Worm (Caenorhabditis elegans) whole organism, early embryonic: ENCODE data around the gene F32D8.2.
A peak's percentile ranks its signal among the peaks of the same experiment; 100 is the strongest.

Experiments
- B0310.2 ChIP-seq: sonication (generic microtip); optimal IDR thresholded peaks from 2 replicates; lab custom pipeline; 2016; ENCODE audit warnings: mild to moderate bottlenecking, missing genetic modification characterization, missing compliant biosample characterization
- F13C5.2 ChIP-seq: sonication (generic microtip); optimal IDR thresholded peaks from 2 replicates; lab custom pipeline; 2017; ENCODE audit warnings: mild to moderate bottlenecking, missing genetic modification characterization, inconsistent platforms, missing compliant biosample characterization
- aly-1 ChIP-seq: sonication (generic microtip); optimal IDR thresholded peaks from 2 replicates; lab custom pipeline; 2016; ENCODE audit warnings: missing genetic modification characterization, missing compliant biosample characterization
- ama-1 ChIP-seq: fragments of 150-350 bp; optimal IDR thresholded peaks from 2 replicates; lab custom pipeline; 2014
- ceh-13 ChIP-seq: fragments of 200-800 bp; sonication (Bioruptor generic); optimal IDR thresholded peaks from 2 replicates; lab custom pipeline; 2018; ENCODE audit warnings: mild to moderate bottlenecking, missing genetic modification characterization, missing compliant biosample characterization
- ceh-36 ChIP-seq: sonication (generic microtip); optimal IDR thresholded peaks from 2 replicates; lab custom pipeline; 2016; ENCODE audit warnings: missing genetic modification characterization, inconsistent platforms, missing compliant biosample characterization
- ets-7 ChIP-seq: sonication (generic microtip); optimal IDR thresholded peaks from 2 replicates; lab custom pipeline; 2016; ENCODE audit warnings: missing genotype, missing genetic modification characterization, missing compliant biosample characterization
- flt-1 ChIP-seq: fragments of 200-800 bp; sonication (Bioruptor generic); IDR thresholded peaks from 2 replicates; pipeline ENCODE4 v1.3.6; 2022; ENCODE audit warnings: missing genetic modification characterization, missing compliant biosample characterization
- hmbx-1 ChIP-seq: sonication (generic microtip); optimal IDR thresholded peaks from 2 replicates; lab custom pipeline; 2016; ENCODE audit warnings: mild to moderate bottlenecking, missing genetic modification characterization, missing compliant biosample characterization
- hmg-4 ChIP-seq: fragments of 200-800 bp; sonication (Bioruptor generic); optimal IDR thresholded peaks from 2 replicates; lab custom pipeline; 2018; ENCODE audit warnings: mild to moderate bottlenecking, missing genetic modification characterization, missing compliant biosample characterization
- hnd-1 ChIP-seq: sonication (generic microtip); optimal IDR thresholded peaks from 2 replicates; lab custom pipeline; 2016; ENCODE audit warnings: missing genetic modification characterization, missing compliant biosample characterization
- pes-1 ChIP-seq: fragments of 200-800 bp; sonication (Bioruptor generic); IDR thresholded peaks from 2 replicates; pipeline ENCODE4 v1.3.6; 2022; ENCODE audit warnings: missing genetic modification reagents, missing genetic modification characterization, missing compliant biosample characterization
- scrt-1 ChIP-seq: fragments of 200-800 bp; sonication (Bioruptor generic); IDR thresholded peaks from 2 replicates; pipeline ENCODE4 v1.3.6; 2022; ENCODE audit warnings: missing genetic modification characterization, missing compliant biosample characterization
- sea-1 ChIP-seq: fragments of 200-800 bp; sonication (Bioruptor generic); conservative IDR thresholded peaks from 2 replicates; pipeline ENCODE4 v1.3.6; 2022; ENCODE audit warnings: missing genetic modification characterization, missing compliant biosample characterization
- tbx-11 ChIP-seq: fragments of 200-800 bp; sonication (Bioruptor generic); IDR thresholded peaks from 2 replicates; pipeline ENCODE4 v1.3.6; 2022; ENCODE audit warnings: missing genetic modification characterization, missing compliant biosample characterization
- tbx-37 ChIP-seq: fragments of 200-800 bp; sonication (Bioruptor generic); conservative IDR thresholded peaks from 2 replicates; pipeline ENCODE4 v1.3.6; 2022; ENCODE audit warnings: missing genetic modification reagents, missing genetic modification characterization, missing compliant biosample characterization
- tra-4 ChIP-seq: sonication (generic microtip); optimal IDR thresholded peaks from 2 replicates; lab custom pipeline; 2017; ENCODE audit warnings: missing genetic modification characterization, missing compliant biosample characterization

Gene F32D8.2

DNA sequence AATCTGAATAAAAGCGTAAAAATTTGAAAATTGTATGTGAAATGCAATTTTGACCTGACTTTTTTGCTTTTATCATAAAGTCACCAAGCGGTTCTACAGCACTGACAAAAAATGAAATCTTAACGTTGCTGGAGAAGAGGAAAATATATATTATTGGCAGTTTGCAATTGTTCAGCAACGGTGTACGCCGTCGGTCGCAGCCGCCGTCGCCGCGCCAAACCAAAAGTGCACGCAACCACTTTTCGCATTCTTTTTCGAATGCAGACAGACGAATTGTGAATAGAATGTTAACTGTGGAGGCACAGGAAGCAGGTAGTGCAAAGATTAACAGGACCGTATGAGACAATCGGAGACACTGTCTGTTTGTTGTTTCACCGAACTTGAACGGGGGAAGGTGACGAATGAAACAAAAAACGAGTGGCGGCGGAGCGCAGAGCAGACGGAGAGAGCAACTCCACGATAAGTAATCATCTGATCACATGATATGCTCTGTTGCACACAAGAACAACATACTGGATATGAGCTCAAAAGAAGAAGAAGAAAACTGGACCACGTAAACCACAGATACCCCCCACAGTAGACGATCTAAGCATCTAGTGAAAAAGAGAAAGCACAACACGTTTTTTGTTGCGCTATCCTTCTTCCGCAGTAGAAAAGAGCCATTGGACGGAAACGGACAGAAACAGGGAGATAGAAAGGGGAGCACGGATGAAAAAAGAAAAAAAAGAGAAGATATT lies 26.5 kb upstream of the F32D8.2 start:
- TF ChIP-seq tbx-37 = no peak
- no peak for TF ChIP-seq hnd-1 (tag; lab: Kevin White, UChicago)
- TF ChIP-seq ceh-13 = no peak
- TF ChIP-seq hmbx-1 = no peak
- TF ChIP-seq scrt-1 = no peak
- TF ChIP-seq ama-1 (lab: Kevin White, UChicago) = no peak
- no peak for TF ChIP-seq pes-1 (GFP tag; lab: Robert Waterston, UW)
- TF ChIP-seq aly-1 (tag; lab: Kevin White, UChicago) = no peak
- no peak for TF ChIP-seq hmg-4 (GFP tag; lab: Kevin White, UChicago)
- no peak for TF ChIP-seq flt-1 (GFP tag; lab: Robert Waterston, UW)
- no peak for TF ChIP-seq tbx-11 (GFP tag; lab: Robert Waterston, UW)
- no peak for TF ChIP-seq F13C5.2 (tag; lab: Kevin White, UChicago)
- TF ChIP-seq tra-4 (tag; lab: Kevin White, UChicago) = no peak
- no peak for TF ChIP-seq ceh-36 (tag; lab: Kevin White, UChicago)
- no peak for TF ChIP-seq sea-1 (GFP tag; lab: Robert Waterston, UW)
- no peak for TF ChIP-seq B0310.2 (tag; lab: Kevin White, UChicago)

DNA sequence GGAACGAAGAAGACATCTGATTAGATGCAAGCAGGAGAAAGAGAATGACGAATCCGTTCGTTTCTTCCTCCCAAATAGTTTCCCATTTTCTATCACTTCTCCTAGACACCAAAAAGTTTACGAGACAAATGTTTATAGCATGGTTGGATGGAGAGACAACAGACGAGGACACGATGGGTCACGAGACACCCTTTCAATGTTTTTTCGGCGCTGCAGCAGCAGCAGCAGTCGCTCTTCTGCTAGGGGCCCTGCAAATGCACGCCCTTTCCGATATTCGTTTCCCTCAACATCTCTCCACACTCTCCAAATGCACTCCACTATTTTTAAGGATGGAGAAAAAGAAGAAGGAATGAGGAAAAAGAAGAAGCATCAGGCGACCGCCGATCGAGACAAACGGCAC lies 25.2 kb upstream of the F32D8.2 start:
- TF ChIP-seq hmbx-1 = no peak
- TF ChIP-seq hnd-1 (tag; lab: Kevin White, UChicago) = no peak
- peak; percentile 37 for TF ChIP-seq hmg-4 (GFP tag; lab: Kevin White, UChicago)
- TF ChIP-seq tra-4 (tag; lab: Kevin White, UChicago) = no peak

DNA sequence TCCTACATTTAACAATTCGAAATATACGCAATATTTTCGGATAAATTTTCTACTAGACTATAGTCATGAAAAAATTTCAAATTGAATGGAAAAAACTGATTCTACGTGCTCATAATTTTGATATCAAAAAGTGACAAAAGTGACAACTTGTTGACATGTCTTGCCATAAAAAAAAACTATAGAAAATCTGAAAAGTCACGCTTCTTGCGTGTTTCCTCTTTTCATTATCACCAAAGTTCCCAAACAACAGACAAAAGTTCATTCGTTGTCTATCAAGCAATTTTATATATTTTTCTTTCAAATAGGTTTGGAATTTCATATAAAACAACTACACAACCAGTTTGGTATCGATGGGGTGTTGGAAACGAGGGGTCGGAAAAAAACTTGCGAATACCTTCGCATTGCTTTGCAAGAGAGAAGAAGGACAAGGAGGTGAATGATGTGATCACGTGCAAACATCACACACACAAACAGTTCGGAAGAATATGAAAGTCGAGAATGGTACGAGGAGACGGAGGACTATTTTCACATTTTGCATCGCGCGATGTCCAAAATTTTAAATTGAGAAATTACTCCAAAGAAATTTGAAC lies 24.4 kb upstream of the F32D8.2 start:
- TF ChIP-seq tra-4 (tag; lab: Kevin White, UChicago) = no peak
- TF ChIP-seq scrt-1 = no peak
- TF ChIP-seq hmbx-1 = no peak
- TF ChIP-seq tbx-11 (GFP tag; lab: Robert Waterston, UW) = no peak

DNA sequence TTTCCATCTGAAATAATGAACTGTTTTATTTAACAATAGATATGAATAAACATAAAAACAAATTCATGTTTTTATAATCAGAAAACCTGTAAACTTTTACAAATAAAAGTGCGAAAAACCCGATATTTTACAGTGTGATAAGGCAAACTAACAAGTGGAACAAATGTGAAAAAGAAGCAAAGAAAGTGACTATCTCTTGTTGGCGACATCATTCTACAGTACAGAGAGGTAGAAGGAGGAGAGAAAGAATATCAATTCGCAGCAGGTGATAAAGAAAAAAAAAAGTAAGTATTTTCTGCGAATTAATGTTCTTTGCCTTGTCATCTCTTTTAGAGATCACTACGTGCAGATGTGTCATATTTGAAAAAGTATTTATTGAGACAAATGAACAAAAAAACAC lies 23.8 kb upstream of the F32D8.2 start:
- TF ChIP-seq B0310.2 (tag; lab: Kevin White, UChicago) (no peak), F13C5.2 (tag; lab: Kevin White, UChicago) (no peak), pes-1 (GFP tag; lab: Robert Waterston, UW) (no peak), hnd-1 (tag; lab: Kevin White, UChicago) (no peak), ceh-36 (tag; lab: Kevin White, UChicago) (no peak), aly-1 (tag; lab: Kevin White, UChicago) (no peak)

DNA sequence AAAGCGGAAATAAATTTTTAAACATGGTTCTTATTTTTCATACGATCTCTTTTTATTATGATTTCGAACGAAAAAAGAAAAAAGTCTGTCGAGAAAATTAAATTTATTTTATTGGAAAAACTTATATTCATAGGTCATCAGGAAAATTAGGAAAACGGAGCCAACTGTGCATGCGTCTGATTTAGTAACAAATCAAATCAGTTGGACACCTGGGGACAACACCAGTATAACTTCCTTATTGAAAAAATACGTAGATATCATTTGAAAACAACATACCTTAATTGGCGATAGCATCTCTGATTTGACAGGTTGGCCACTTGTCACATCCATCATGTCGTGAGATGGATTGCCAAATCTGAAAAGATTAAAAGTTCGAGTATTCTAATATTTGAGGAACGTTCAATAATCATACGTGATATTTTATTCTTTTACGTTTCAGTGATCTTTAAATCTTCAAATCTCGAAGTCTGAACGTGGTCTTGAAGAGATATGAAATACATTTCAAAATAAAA lies 23.0 kb upstream of the F32D8.2 start:
- no peak for TF ChIP-seq tbx-11 (GFP tag; lab: Robert Waterston, UW)
- no peak for TF ChIP-seq tbx-37
- TF ChIP-seq F13C5.2 (tag; lab: Kevin White, UChicago) = no peak
- TF ChIP-seq ama-1 (lab: Kevin White, UChicago) = no peak
- no peak for TF ChIP-seq pes-1 (GFP tag; lab: Robert Waterston, UW)
- no peak for TF ChIP-seq hmbx-1
- no peak for TF ChIP-seq ceh-13
- no peak for TF ChIP-seq scrt-1
- no peak for TF ChIP-seq flt-1 (GFP tag; lab: Robert Waterston, UW)
- TF ChIP-seq hmg-4 (GFP tag; lab: Kevin White, UChicago) = no peak
- TF ChIP-seq hnd-1 (tag; lab: Kevin White, UChicago) = no peak
- no peak for TF ChIP-seq B0310.2 (tag; lab: Kevin White, UChicago)

DNA sequence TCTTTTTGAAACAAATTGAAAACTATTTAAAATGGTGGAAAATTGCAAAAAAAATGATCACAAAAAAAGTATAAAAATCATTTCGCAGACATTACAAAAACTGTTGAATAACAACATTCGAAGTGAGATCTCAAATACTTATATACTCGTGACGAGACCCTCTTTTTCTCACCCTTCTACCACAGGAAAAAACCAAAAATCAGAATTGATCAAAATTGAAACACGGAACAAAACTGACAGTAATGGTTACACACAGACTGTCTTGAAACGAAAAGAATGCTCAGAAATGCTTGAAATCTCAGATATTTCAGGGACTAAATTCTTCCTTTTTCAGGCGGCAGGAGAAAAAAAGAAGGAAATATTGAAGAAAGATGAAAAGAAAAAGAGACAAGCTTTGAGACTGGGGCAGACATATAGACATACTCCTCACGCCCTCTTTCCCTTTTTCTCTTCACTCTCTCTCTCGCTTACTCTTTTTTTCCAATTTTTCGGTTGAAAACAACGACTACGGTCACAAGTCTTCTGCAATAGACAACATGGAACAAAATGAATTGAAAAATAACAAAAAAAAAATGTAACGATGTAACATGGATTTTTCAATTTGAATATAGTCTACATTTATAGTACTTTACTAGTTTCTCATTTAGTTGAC lies 21.8 kb upstream of the F32D8.2 start:
- TF ChIP-seq ets-7 (tag; lab: Kevin White, UChicago) (no peak), ama-1 (lab: Kevin White, UChicago) (no peak), hmbx-1 (no peak), pes-1 (GFP tag; lab: Robert Waterston, UW) (no peak), tbx-11 (GFP tag; lab: Robert Waterston, UW) (no peak)

DNA sequence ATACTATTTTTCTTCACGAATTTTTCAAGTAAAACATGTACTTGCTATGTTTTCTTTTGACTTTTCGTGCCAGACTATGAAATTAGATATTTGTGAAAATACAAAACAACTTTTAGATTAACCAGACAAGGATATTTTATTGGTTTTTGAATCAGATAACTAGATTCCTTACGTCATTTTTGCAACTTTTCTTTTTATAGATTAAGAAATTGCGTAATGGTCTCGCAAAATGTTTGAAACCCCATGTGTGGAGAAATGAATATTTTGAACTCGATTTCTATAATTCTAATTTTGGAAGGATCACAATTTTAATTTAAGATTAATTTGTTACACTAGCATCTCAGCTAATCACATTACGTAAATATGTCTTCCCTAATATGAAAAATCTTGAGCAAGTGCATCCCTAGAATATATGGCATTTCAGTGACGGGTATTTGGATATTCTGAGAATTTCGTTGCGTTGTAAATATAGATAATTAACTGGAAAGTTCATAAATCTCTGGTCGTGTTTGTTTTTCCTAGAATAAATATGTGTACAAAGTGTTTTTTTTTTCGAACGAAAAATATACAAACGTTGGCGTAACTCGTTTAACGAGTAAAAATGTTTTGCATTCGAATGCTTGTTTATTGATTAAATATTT lies 21.0 kb upstream of the F32D8.2 start:
- TF ChIP-seq ama-1 (lab: Kevin White, UChicago) = no peak
- TF ChIP-seq hmg-4 (GFP tag; lab: Kevin White, UChicago) = no peak
- TF ChIP-seq tbx-11 (GFP tag; lab: Robert Waterston, UW) = no peak
- TF ChIP-seq aly-1 (tag; lab: Kevin White, UChicago) = no peak
- TF ChIP-seq scrt-1 = no peak
- TF ChIP-seq ceh-13 = no peak
- no peak for TF ChIP-seq hnd-1 (tag; lab: Kevin White, UChicago)
- no peak for TF ChIP-seq B0310.2 (tag; lab: Kevin White, UChicago)
